Worm (Caenorhabditis elegans) whole organism, mixed stage, embryonic: ENCODE measurements around the gene irld-63.

ENCODE experiments used
- elt-1 ChIP-seq: sonication (generic microtip); optimal IDR thresholded peaks from 2 replicates; lab custom pipeline; 2017; ENCODE audit warnings: missing genetic modification characterization, mild to moderate bottlenecking, missing compliant biosample characterization, antibody characterized with exemption, moderate library complexity, borderline replicate concordance; ENCODE audit not compliant: insufficient read depth
- elt-3 ChIP-seq: fragments of 150-350 bp; optimal IDR thresholded peaks from 2 replicates; lab custom pipeline; 2014; ENCODE audit warnings: missing biosample characterization, missing genetic modification characterization
- flh-1 ChIP-seq: fragments of 200-800 bp; sonication (Bioruptor generic); optimal IDR thresholded peaks from 2 replicates; lab custom pipeline; 2018; ENCODE audit warnings: mild to moderate bottlenecking, missing genetic modification characterization, moderate library complexity, missing compliant biosample characterization
- nhr-237 ChIP-seq: fragments of 150-350 bp; optimal IDR thresholded peaks from 2 replicates; lab custom pipeline; 2014; ENCODE audit warnings: missing biosample characterization, missing genetic modification characterization
- nhr-28 ChIP-seq: fragments of 150-350 bp; optimal IDR thresholded peaks from 2 replicates; lab custom pipeline; 2014; ENCODE audit warnings: missing biosample characterization, missing genetic modification characterization
- snpc-4 ChIP-seq: fragments of 150-350 bp; optimal IDR thresholded peaks from 2 replicates; lab custom pipeline; 2014; ENCODE audit warnings: missing biosample characterization, missing genetic modification characterization

ce11 chrII:2922359-2922758 is 8.2 kb upstream of the irld-63 start:
- TF ChIP-seq elt-1 (tag; lab: Kevin White, UChicago) (no peak), elt-3 (no peak), flh-1 (GFP tag; lab: Kevin White, UChicago) (no peak), nhr-237 (no peak), snpc-4 (no peak), nhr-28 (tag; lab: Kevin White, UChicago) (no peak)
